Worm (Caenorhabditis elegans): ENCODE data around the gene nlp-58.

DNA sequence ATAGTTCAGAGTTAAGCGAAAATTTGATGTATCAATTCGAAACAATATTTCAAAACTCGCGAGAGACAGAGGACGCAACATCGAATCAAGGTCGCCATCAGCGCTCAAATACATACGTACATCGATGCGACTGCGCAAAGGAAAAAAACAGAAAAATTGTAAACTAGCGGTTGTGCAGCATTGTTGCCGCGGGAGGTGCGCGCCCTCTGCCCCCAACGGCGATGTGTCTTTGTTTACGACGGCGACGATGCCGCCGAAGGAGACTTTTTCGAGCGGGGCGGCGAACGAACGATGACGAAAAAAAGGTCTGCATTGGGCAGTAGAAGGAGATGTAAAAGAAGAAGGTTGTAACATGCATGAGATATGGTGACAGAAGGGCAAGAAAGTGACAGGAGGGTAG, 14.2 kb upstream of the nlp-58 start:
- no peak for TF ChIP-seq nhr-76 (tag; optimal IDR thresholded peaks at IDR 0.05)
- no peak for TF ChIP-seq mls-2 (tag; optimal IDR thresholded peaks at IDR 0.05)
- no peak for TF ChIP-seq nhr-237 (tag; optimal IDR thresholded peaks at IDR 0.05)
- TF ChIP-seq blmp-1 (tag; optimal IDR thresholded peaks at IDR 0.05), result no peak
- no peak for TF ChIP-seq unc-120 (tag; optimal IDR thresholded peaks at IDR 0.05; ENCODE audit: poor library complexity, severe bottlenecking)
- no peak for TF ChIP-seq nhr-12 (tag; optimal IDR thresholded peaks at IDR 0.05)
- no peak for TF ChIP-seq zip-8 (tag; optimal IDR thresholded peaks at IDR 0.05)
- no peak for TF ChIP-seq lsy-2 (tag; optimal IDR thresholded peaks at IDR 0.05)
- TF ChIP-seq mab-5 (tag; optimal IDR thresholded peaks at IDR 0.05), result no peak
- no peak for TF ChIP-seq nhr-28 (tag; optimal IDR thresholded peaks at IDR 0.05)
- TF ChIP-seq ceh-83 (GFP tag; optimal IDR thresholded peaks at IDR 0.05), result no peak

All from whole organism, mixed stage, embryonic.